Fruit fly (Drosophila melanogaster) whole organism, adult: Measurements from ENCODE around the gene CG31200.

Experiments used
- CG11617 ChIP-seq: fragments of 200-800 bp; sonication (Bioruptor generic); optimal IDR thresholded peaks from 2 replicates; lab custom pipeline; 2017; ENCODE audit warnings: mild to moderate bottlenecking, missing biosample characterization, missing genetic modification reagents, missing genetic modification characterization
- CG33017 ChIP-seq: fragments of 200-800 bp; sonication (Bioruptor generic); optimal IDR thresholded peaks from 2 replicates; lab custom pipeline; 2018; ENCODE audit warnings: missing biosample characterization, mild to moderate bottlenecking, missing genetic modification characterization, moderate library complexity
- CG5204 ChIP-seq: fragments of 200-800 bp; sonication (Bioruptor generic); optimal IDR thresholded peaks from 2 replicates; lab custom pipeline; 2016; ENCODE audit warnings: missing biosample characterization, missing genetic modification characterization
- cnc ChIP-seq, 2 experiments: fragments of >200 bp; optimal IDR thresholded peaks; 2 replicates each; lab custom pipeline; 2017
- tj ChIP-seq: fragments of 200-800 bp; sonication (Bioruptor generic); optimal IDR thresholded peaks from 3 replicates; lab custom pipeline; 2017; ENCODE audit warnings: missing biosample characterization, mild to moderate bottlenecking, missing genetic modification characterization, moderate library complexity

DNA sequence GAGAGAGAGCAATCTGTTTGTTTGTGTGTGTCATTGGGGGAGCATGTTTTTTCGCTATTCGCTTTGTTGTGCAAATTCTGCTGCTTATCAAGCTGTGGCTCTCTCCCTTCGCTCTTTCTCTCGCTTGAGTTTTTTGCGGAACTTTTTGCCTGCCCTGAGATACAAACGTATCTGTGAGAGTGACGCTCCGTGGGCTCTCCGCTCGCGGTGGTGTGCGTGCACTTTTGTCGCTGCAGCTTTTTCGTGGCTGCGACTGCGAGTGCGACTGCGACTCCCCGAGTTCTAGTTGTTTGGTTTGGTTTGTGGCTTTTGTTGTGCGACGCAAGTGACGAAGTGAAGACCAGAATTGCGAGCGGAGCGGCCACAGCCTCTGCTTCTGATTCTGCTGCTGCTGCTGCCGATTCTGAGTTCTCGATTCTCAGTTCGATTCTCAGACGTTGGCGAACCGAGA, 37.5 kb upstream of the CG31200 start:
- no peak for TF ChIP-seq cnc (optimal IDR thresholded peaks at IDR 0.05; lab: Kevin White, UChicago)
- TF ChIP-seq CG5204 (GFP tag; lab: Kevin White, UChicago), result no peak
- peak; percentile 66 for TF ChIP-seq CG33017 (tag; lab: Kevin White, UChicago)
- TF ChIP-seq CG11617 (GFP tag; lab: Kevin White, UChicago), result no peak
- TF ChIP-seq tj, result peak; percentile 73
